Worm (Caenorhabditis elegans) whole organism, L2 larva: ENCODE measurements around the gene M106.8.
A peak's percentile ranks its signal among the peaks of the same experiment; 100 is the strongest.

Source experiments
- ZK546.5 ChIP-seq: sonication (generic microtip); optimal IDR thresholded peaks from 2 replicates; lab custom pipeline; 2017; ENCODE audit warnings: missing biosample characterization, missing genetic modification characterization
- ceh-82 ChIP-seq: fragments of 150-350 bp; optimal IDR thresholded peaks from 2 replicates; lab custom pipeline; 2014; ENCODE audit warnings: missing biosample characterization, missing genetic modification characterization
- gmeb-1 ChIP-seq: fragments of 150-350 bp; optimal IDR thresholded peaks from 2 replicates; lab custom pipeline; 2014; ENCODE audit warnings: missing biosample characterization, missing genetic modification characterization
- lin-13 ChIP-seq: fragments of 150-350 bp; optimal IDR thresholded peaks from 2 replicates; lab custom pipeline; 2014; ENCODE audit warnings: missing biosample characterization, missing genetic modification reagents, missing genetic modification characterization
- lin-39 ChIP-seq: fragments of 150-350 bp; optimal IDR thresholded peaks from 2 replicates; lab custom pipeline; 2014; ENCODE audit warnings: missing biosample characterization, missing genetic modification reagents, missing genetic modification characterization
- mdl-1 ChIP-seq, 2 experiments: fragments of 150-350 bp in 1 of 2; sonication (generic microtip) in 1 of 2; optimal IDR thresholded peaks; 2 replicates each; lab custom pipeline; 2017; ENCODE audit warnings: missing biosample characterization in 2 of 2, missing genetic modification characterization in 2 of 2
- nhr-12 ChIP-seq: fragments of 150-350 bp; optimal IDR thresholded peaks from 2 replicates; lab custom pipeline; 2014; ENCODE audit warnings: missing biosample characterization, missing genetic modification characterization
- nhr-129 ChIP-seq: fragments of 150-350 bp; optimal IDR thresholded peaks from 2 replicates; lab custom pipeline; 2014; ENCODE audit warnings: missing biosample characterization, missing genetic modification characterization
- nhr-237 ChIP-seq: fragments of 150-350 bp; optimal IDR thresholded peaks from 2 replicates; lab custom pipeline; 2014; ENCODE audit warnings: missing biosample characterization, missing genetic modification characterization
- nhr-77 ChIP-seq: fragments of 150-350 bp; optimal IDR thresholded peaks from 2 replicates; lab custom pipeline; 2014; ENCODE audit warnings: missing biosample characterization, missing genetic modification characterization
- skn-1 ChIP-seq: sonication (generic microtip); optimal IDR thresholded peaks from 2 replicates; lab custom pipeline; 2017; ENCODE audit warnings: missing biosample characterization, missing genetic modification characterization
- zag-1 ChIP-seq: fragments of 150-350 bp; optimal IDR thresholded peaks from 2 replicates; lab custom pipeline; 2014; ENCODE audit warnings: missing biosample characterization, missing genetic modification characterization
- ztf-11 ChIP-seq: sonication (generic microtip); optimal IDR thresholded peaks from 2 replicates; lab custom pipeline; 2017; ENCODE audit warnings: missing biosample characterization, missing genetic modification characterization

DNA sequence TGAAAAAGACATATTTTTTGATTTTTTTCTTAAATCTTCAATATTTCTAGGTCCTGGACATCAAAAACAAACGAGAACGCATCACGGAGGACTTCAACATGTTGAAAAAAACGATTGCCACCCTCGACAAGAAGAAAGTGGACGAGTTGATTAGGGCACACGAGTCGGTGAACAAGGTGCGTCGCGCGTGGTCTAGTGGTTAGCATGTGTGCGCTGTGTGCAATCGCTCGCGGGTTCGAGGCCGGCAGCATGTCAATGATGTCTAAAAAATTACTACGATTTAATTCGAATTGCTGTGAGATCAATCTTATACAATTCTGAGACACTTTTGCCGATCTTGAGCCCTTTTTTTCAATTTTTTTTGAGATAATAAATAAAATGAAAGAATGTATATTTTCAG is 3.4 kb downstream of the M106.8 start:
- TF ChIP-seq mdl-1 (tag; optimal IDR thresholded peaks at IDR 0.05; lab: Kevin White, UChicago), result peak; percentile 12 to 40
- TF ChIP-seq ZK546.5, result no peak
- no peak for TF ChIP-seq ceh-82
- TF ChIP-seq zag-1 (tag; lab: Kevin White, UChicago), result peak; percentile 45
- peak; percentile 91 for TF ChIP-seq nhr-129 (tag; lab: Kevin White, UChicago)
- no peak for TF ChIP-seq skn-1 (tag; lab: Kevin White, UChicago)
- TF ChIP-seq lin-39 (tag; lab: Kevin White, UChicago), result no peak
- no peak for TF ChIP-seq ztf-11 (tag; lab: Kevin White, UChicago)
- TF ChIP-seq gmeb-1 (tag; lab: Kevin White, UChicago), result peak; percentile 79
- no peak for TF ChIP-seq nhr-12 (tag; lab: Kevin White, UChicago)
- peak; percentile 74 for TF ChIP-seq lin-13
- no peak for TF ChIP-seq nhr-237
- TF ChIP-seq nhr-77 (tag; lab: Kevin White, UChicago), result no peak
